Worm (Caenorhabditis elegans) whole organism, L1 larva: ENCODE data around the gene rbm-42.

Experiments
- mep-1 ChIP-seq: fragments of 150-350 bp; optimal IDR thresholded peaks from 2 replicates; lab custom pipeline; 2014; ENCODE audit warnings: missing biosample characterization, missing genetic modification characterization
- nhr-12 ChIP-seq: sonication (generic microtip); optimal IDR thresholded peaks from 2 replicates; lab custom pipeline; 2017; ENCODE audit warnings: missing biosample characterization, missing genetic modification characterization

- no peak for TF ChIP-seq nhr-12 (tag; lab: Kevin White, UChicago)
- no peak for TF ChIP-seq mep-1
These were observed 37.1 kb upstream of the rbm-42 start for ce11 chrIII:5190179-5190578.
